Worm (Caenorhabditis elegans): Measurements from ENCODE around the gene C09E9.1.

Gene C09E9.1

DNA sequence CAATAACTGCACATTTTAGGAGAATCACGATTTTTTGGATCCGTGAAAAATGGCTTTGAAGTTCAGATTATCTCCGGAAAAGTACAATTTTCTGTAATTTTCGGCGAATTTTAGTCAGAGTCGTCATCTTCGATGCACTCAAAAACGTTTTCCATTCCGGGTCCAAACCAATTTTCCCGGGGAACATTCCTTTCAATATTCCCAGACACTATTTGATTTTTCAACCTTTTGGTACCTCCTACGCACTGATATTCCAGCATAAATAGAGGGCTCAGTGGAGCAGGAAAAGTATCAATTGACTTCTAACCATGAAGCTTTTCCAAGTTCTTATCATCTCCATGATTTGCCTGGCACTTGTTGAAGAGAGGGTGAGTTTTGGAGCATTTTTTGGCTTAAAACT, 43.1 kb upstream of the C09E9.1 start, which contains the start of gene W09G12.6:
Gene W09G12.6, plus strand, starts transcription at position 301 of the 400 bp plus-strand sequence.
- no peak for TF ChIP-seq nhr-11 (tag; optimal IDR thresholded peaks at IDR 0.05)
- no peak for TF ChIP-seq unc-62 (GFP tag; optimal IDR thresholded peaks at IDR 0.05)
- no peak for TF ChIP-seq ceh-63 (GFP tag; optimal IDR thresholded peaks at IDR 0.05)
- no peak for TF ChIP-seq nhr-76 (tag; optimal IDR thresholded peaks at IDR 0.05)
- no peak for TF ChIP-seq alr-1 (tag; optimal IDR thresholded peaks at IDR 0.05; ENCODE audit: borderline replicate concordance)
- no peak for TF ChIP-seq vab-15 (tag; optimal IDR thresholded peaks at IDR 0.05)
- no peak for TF ChIP-seq pag-3 (tag; optimal IDR thresholded peaks at IDR 0.05; ENCODE audit: borderline replicate concordance, insufficient read depth)

- no peak for TF ChIP-seq nhr-90 (tag; optimal IDR thresholded peaks at IDR 0.05; ENCODE audit: poor library complexity)
- peak; percentile 74 for TF ChIP-seq ceh-8 (GFP tag; optimal IDR thresholded peaks at IDR 0.05)
Measured at ce11 chrIV:1232419-1233145, 42.1 kb upstream of the C09E9.1 start.

ce11 chrIV:1234780-1235179, 39.9 kb upstream of the C09E9.1 start:
- no peak for TF ChIP-seq elt-3 (tag; optimal IDR thresholded peaks at IDR 0.05)
- no peak for TF ChIP-seq efl-1 (optimal IDR thresholded peaks at IDR 0.05)
- TF ChIP-seq efl-1 (GFP tag; optimal IDR thresholded peaks at IDR 0.05 in 1 of 2) = peak in 1 of 2 experiments; percentile 22

- no peak for TF ChIP-seq ceh-63 (GFP tag; optimal IDR thresholded peaks at IDR 0.05)
- TF ChIP-seq unc-98 (GFP tag; IDR thresholded peaks at IDR 0.05) = no peak
- no peak for TF ChIP-seq skn-1 (tag; optimal IDR thresholded peaks at IDR 0.05)
- TF ChIP-seq xbp-1 (tag; optimal IDR thresholded peaks at IDR 0.05) = no peak
- no peak for TF ChIP-seq unc-62 (GFP tag; optimal IDR thresholded peaks at IDR 0.05)
- no peak for TF ChIP-seq pax-3 (tag; optimal IDR thresholded peaks at IDR 0.05)
Measured at ce11 chrIV:1235785-1236184, 38.9 kb upstream of the C09E9.1 start.

- no peak for TF ChIP-seq blmp-1 (tag; optimal IDR thresholded peaks at IDR 0.05)
- TF ChIP-seq unc-98 (GFP tag; IDR thresholded peaks at IDR 0.05) = no peak
- no peak for TF ChIP-seq elt-2 (tag; optimal IDR thresholded peaks at IDR 0.05)
- TF ChIP-seq lsy-2 (tag; optimal IDR thresholded peaks at IDR 0.05) = no peak
- no peak for TF ChIP-seq efl-3 (GFP tag; optimal IDR thresholded peaks at IDR 0.05)
- TF ChIP-seq nhr-12 (tag; optimal IDR thresholded peaks at IDR 0.05) = no peak
- no peak for TF ChIP-seq fkh-10 (GFP tag; optimal IDR thresholded peaks at IDR 0.05)
- no peak for TF ChIP-seq ceh-82 (tag; optimal IDR thresholded peaks at IDR 0.05)
- TF ChIP-seq swsn-7 (tag; optimal IDR thresholded peaks at IDR 0.05) = no peak
- TF ChIP-seq hlh-4 (tag; optimal IDR thresholded peaks at IDR 0.05) = no peak
- TF ChIP-seq irx-1 (tag; optimal IDR thresholded peaks at IDR 0.05) = no peak
- no peak for TF ChIP-seq ceh-90 (tag; optimal IDR thresholded peaks at IDR 0.05)
- TF ChIP-seq ztf-4 (tag; optimal IDR thresholded peaks at IDR 0.05) = no peak
- TF ChIP-seq lin-13 (GFP tag; optimal IDR thresholded peaks at IDR 0.05) = no peak
- no peak for TF ChIP-seq C04F5.9 (tag; optimal IDR thresholded peaks at IDR 0.05)
- no peak for TF ChIP-seq zag-1 (tag; optimal IDR thresholded peaks at IDR 0.05)
- TF ChIP-seq lin-35 (GFP tag; optimal IDR thresholded peaks at IDR 0.05) = no peak
Measured at ce11 chrIV:1238147-1238546, 36.5 kb upstream of the C09E9.1 start.

DNA sequence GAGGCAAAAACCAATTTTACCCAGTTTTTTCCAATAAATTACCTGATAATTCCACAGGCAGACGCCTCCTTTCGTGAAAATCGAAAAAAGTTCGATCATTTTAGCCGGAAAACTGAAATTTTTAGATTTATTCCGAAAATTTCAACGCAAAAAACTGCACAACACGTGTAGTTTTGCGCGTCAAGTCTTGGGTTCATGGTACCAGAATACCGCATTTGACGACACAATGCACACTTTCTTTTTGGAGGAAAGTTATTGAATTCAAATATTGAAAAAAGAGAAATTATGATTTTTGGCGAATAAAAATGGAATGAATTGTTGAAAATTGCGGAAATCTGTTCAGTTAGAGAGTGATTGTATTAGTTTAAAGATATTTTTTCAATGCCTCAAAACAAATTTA, 35.0 kb upstream of the C09E9.1 start, which contains the start of gene F38A1.8:
Gene F38A1.8, minus strand, starts transcription at position 167 of the 400 bp plus-strand sequence.
- peak; percentile 78 to 84 for TF ChIP-seq lsy-2 (tag; optimal IDR thresholded peaks at IDR 0.05)
- TF ChIP-seq ceh-82 (tag; optimal IDR thresholded peaks at IDR 0.05) = peak; percentile 36 to 61 (median 42)
- TF ChIP-seq pax-3 (tag; optimal IDR thresholded peaks at IDR 0.05) = no peak
- TF ChIP-seq swsn-7 (tag; optimal IDR thresholded peaks at IDR 0.05) = peak; percentile 42
- peak; percentile 36 for TF ChIP-seq skn-1 (tag; optimal IDR thresholded peaks at IDR 0.05)
- TF ChIP-seq zag-1 (tag; optimal IDR thresholded peaks at IDR 0.05) = no peak
- peak; percentile 74 for TF ChIP-seq snu-23 (GFP tag; optimal IDR thresholded peaks at IDR 0.05)
- TF ChIP-seq lin-15B (tag; optimal IDR thresholded peaks at IDR 0.05) = peak; percentile 69
- TF ChIP-seq tbx-2 (tag; optimal IDR thresholded peaks at IDR 0.05) = peak; percentile 61
- peak in 2 of 6 experiments; percentile 12 to 66 for TF ChIP-seq elt-3 (tag; optimal IDR thresholded peaks at IDR 0.05)
- TF ChIP-seq nhr-20 (tag; optimal IDR thresholded peaks at IDR 0.05) = no peak
- peak; percentile 6 for TF ChIP-seq dsc-1 (tag; optimal IDR thresholded peaks at IDR 0.05)
- TF ChIP-seq isw-1 (GFP tag; IDR thresholded peaks at IDR 0.05) = peak; percentile 24; the same call in 1 of the 2 replicates
- TF ChIP-seq lin-13 (GFP tag; optimal IDR thresholded peaks at IDR 0.05) = peak; percentile 39
- peak; percentile 46; the same call in 1 of the 2 replicates for TF ChIP-seq grh-1 (GFP tag; IDR thresholded peaks at IDR 0.05)
- peak; percentile 24 for TF ChIP-seq C04F5.9 (tag; optimal IDR thresholded peaks at IDR 0.05)
- TF ChIP-seq nhr-19 (GFP tag; conservative IDR thresholded peaks at IDR 0.05) = peak; percentile 57
- no peak for TF ChIP-seq mef-2 (tag; optimal IDR thresholded peaks at IDR 0.05)
- peak; percentile 21 for TF ChIP-seq unc-86 (tag; optimal IDR thresholded peaks at IDR 0.05)
- TF ChIP-seq irx-1 (tag; optimal IDR thresholded peaks at IDR 0.05) = peak; percentile 25
